Fruit fly (Drosophila melanogaster): ENCODE measurements around the gene CG42467.

CG42467 gene

DNA sequence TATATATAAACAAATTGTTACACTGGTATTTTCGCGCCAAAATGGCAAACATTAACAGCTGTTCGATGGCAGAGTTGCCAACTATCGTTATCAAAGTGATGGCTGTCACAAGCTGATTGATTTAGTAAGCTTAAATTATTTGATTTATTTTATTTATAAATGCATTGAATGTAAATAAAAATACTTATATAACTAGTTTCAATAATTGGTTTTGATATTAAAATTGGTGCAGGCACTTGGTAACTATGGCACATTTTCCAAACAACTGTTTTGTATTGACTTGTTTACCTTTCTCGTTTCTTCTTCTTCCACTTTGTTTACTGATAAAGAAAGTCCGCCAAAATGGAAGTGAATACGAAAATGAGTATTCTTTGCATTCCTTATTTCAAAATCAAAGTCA lies 10.6 kb downstream of the CG42467 start, which contains the start of gene cutlet (continued):
- TF ChIP-seq pzg (GFP tag; optimal IDR thresholded peaks at IDR 0.05) = peak; percentile 63
- peak; percentile 33 for TF ChIP-seq CG15514 (GFP tag; optimal IDR thresholded peaks at IDR 0.05)
- TF ChIP-seq Xbp1 (GFP tag; optimal IDR thresholded peaks at IDR 0.05) = no peak
- peak; percentile 25 for TF ChIP-seq sug (tag; optimal IDR thresholded peaks at IDR 0.05)
- peak; percentile 22; the same call in 1 of the 2 replicates for TF ChIP-seq amos (GFP tag; IDR thresholded peaks at IDR 0.05; ENCODE audit: partially characterized antibody)
- TF ChIP-seq CG15601 (tag; optimal IDR thresholded peaks at IDR 0.05) = peak; percentile 24
- TF ChIP-seq E2f2 (GFP tag; IDR thresholded peaks at IDR 0.05) = peak; percentile 91
- TF ChIP-seq Abd-B (GFP tag; optimal IDR thresholded peaks at IDR 0.05) = peak; percentile 22
- TF ChIP-seq CG12659 (GFP tag; optimal IDR thresholded peaks at IDR 0.05) = peak; percentile 34
- TF ChIP-seq MBD-R2 (GFP tag; IDR thresholded peaks at IDR 0.05) = peak; percentile 92
- TF ChIP-seq Dref (GFP tag; IDR thresholded peaks at IDR 0.05) = peak; percentile 37
- peak; percentile 86 for TF ChIP-seq E2f1 (GFP tag; IDR thresholded peaks at IDR 0.05)
- TF ChIP-seq CG17361 (GFP tag; IDR thresholded peaks at IDR 0.05) = 0 out of 3 replicates have a peak, but pooled peaks have one; percentile 8
- peak; percentile 6 for TF ChIP-seq CTCF (GFP tag; optimal IDR thresholded peaks at IDR 0.05)
- TF ChIP-seq CoRest (tag; optimal IDR thresholded peaks at IDR 0.05) = peak; percentile 31
- TF ChIP-seq bab2 (GFP tag; optimal IDR thresholded peaks at IDR 0.05) = no peak
- TF ChIP-seq eve (GFP tag; optimal IDR thresholded peaks at IDR 0.05) = peak in 1 of 2 experiments; percentile 27
- TF ChIP-seq CG10565 (GFP tag; optimal IDR thresholded peaks at IDR 0.05) = no peak
- no peak for TF ChIP-seq zfh1 (GFP tag; IDR thresholded peaks at IDR 0.05)
- peak; percentile 31 for TF ChIP-seq CG14710 (tag; optimal IDR thresholded peaks at IDR 0.05)
- TF ChIP-seq nmo (GFP tag; optimal IDR thresholded peaks at IDR 0.05) = peak; percentile 24
- peak; percentile 23; the same call in 1 of the 4 replicates for TF ChIP-seq Dll (GFP tag; IDR thresholded peaks at IDR 0.05; ENCODE audit: partially characterized antibody)
- TF ChIP-seq CG3847 (GFP tag; IDR thresholded peaks at IDR 0.05) = peak; percentile 57
- TF ChIP-seq CG3407 (GFP tag; optimal IDR thresholded peaks at IDR 0.05) = no peak
- no peak for TF ChIP-seq btn (GFP tag; optimal IDR thresholded peaks at IDR 0.05)
- TF ChIP-seq CG4854 (GFP tag; optimal IDR thresholded peaks at IDR 0.05) = peak; percentile 85
- no peak for TF ChIP-seq ap (GFP tag; IDR thresholded peaks at IDR 0.05)
- peak; percentile 28 for TF ChIP-seq CG1603 (tag; optimal IDR thresholded peaks at IDR 0.05)
- peak; percentile 85 for TF ChIP-seq Dp (GFP tag; optimal IDR thresholded peaks at IDR 0.05)
- no peak for TF ChIP-seq Ssrp (tag; optimal IDR thresholded peaks at IDR 0.05)

DNA sequence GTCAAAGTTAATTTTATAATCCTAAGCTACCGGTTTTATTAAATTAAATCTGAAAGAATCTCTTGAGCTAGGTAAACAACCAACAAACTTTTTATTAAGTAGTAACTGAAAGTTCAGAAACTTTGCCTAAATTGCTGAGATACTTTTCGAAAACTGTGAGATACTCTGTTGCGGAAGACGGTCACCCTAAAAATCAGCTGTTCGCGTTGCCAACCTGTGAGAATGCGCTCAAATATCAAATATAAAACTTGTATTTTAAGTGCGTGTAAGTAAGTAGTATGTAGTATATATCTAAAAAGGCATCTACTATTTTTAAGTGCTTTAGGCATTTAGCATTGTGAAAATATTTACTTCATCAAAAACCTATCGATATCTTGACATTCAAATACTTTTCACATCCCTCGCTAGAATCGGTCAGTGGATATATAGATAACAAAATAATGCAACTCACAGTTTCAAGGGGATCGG lies 11.9 kb downstream of the CG42467 start, which contains the start of the genes CG31955 and CG2818:
Gene CG31955 (minus strand): TSS at position 157 of the 468 bp plus-strand sequence.
Gene CG2818 (plus strand): TSS at position 412 of the 468 bp plus-strand sequence.
- TF ChIP-seq Deaf1 (tag; optimal IDR thresholded peaks at IDR 0.05) (no peak), CG11085 (GFP tag; IDR thresholded peaks at IDR 0.05) (no peak), Dip3 (GFP tag; optimal IDR thresholded peaks at IDR 0.05) (no peak), corto (GFP tag; optimal IDR thresholded peaks at IDR 0.05) (no peak), org-1 (GFP tag; optimal IDR thresholded peaks at IDR 0.05) (no peak), ERR (GFP tag; optimal IDR thresholded peaks at IDR 0.05) (peak; percentile 9), NfI (GFP tag; optimal IDR thresholded peaks at IDR 0.05) (peak; percentile 26), ATbp (GFP tag; optimal IDR thresholded peaks at IDR 0.05) (no peak), CG3281 (GFP tag; optimal IDR thresholded peaks at IDR 0.05) (peak; percentile 22), CkIIα-i1 (GFP tag; IDR thresholded peaks at IDR 0.05) (no peak), Bgb (GFP tag; IDR thresholded peaks at IDR 0.05; ENCODE audit: partially characterized antibody) (peak; percentile 61; the same call in 1 of the 2 replicates), CG13624 (GFP tag; optimal IDR thresholded peaks at IDR 0.05) (peak; percentile 6), MBD-R2 (GFP tag; IDR thresholded peaks at IDR 0.05) (peak; percentile 45; the same call in 1 of the 2 replicates), Dad (GFP tag; optimal IDR thresholded peaks at IDR 0.05) (no peak), CG2889 (GFP tag; IDR thresholded peaks at IDR 0.05) (no peak), cwo (GFP tag; optimal IDR thresholded peaks at IDR 0.05) (no peak), CG11695 (GFP tag; IDR thresholded peaks at IDR 0.05) (no peak), insv (GFP tag; optimal IDR thresholded peaks at IDR 0.05) (no peak), CG30403 (GFP tag; optimal IDR thresholded peaks at IDR 0.05) (no peak), CTCF (GFP tag; optimal IDR thresholded peaks at IDR 0.05) (no peak), GATAe (GFP tag; conservative IDR thresholded peaks at IDR 0.05) (0 out of 2 replicates have a peak, but pooled peaks have one; percentile 25), MESR4 (GFP tag; optimal IDR thresholded peaks at IDR 0.05) (no peak), Dll (GFP tag; IDR thresholded peaks at IDR 0.05; ENCODE audit: partially characterized antibody) (peak; percentile 82), tup (GFP tag; optimal IDR thresholded peaks at IDR 0.05) (no peak), eve (GFP tag; optimal IDR thresholded peaks at IDR 0.05) (no peak)

Data from whole organism, embryonic.